Fruit fly (Drosophila melanogaster): ENCODE measurements around the gene eff.
A peak's percentile ranks its signal among the peaks of the same experiment; 100 is the strongest.

The eff gene

DNA sequence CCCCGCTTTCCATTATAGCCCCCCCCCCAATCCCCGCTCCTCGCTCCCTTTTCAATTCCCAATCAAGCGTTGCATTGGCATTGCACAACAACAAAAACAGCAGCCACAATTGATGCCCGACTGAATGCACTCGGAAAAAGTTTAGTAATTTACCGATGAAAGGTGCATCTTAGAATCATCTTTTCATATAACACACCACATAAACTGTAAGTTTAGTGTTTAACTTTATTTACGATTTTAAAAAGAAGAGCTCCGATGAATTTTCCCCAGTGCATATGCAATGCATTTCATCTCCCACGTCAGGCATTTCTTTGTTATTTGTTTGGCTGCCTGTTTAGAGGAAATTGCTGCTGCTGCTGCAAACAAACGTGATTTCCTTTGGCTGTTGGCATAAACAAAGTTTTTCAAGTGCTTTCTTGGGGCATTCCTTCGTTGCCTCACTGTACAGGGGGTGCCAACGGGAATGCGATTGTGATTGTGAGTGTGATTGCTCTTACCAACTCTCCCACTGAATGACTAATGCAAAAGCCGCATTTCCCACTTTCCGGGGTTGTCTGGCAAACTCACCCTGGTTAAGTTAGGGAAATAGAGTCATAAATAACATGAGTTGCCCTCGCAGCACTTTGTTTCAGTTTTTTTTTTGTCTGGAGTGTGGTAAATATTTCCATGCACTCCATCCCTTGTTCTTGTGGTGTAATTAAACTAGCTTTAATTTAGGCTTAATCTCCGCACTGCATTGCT lies 48.7 kb downstream of the eff start (continued):
- TF ChIP-seq Fer2 (tag; optimal IDR thresholded peaks at IDR 0.05) (no peak), Dfd (GFP tag; optimal IDR thresholded peaks at IDR 0.05) (no peak), CG10321 (GFP tag; IDR thresholded peaks at IDR 0.05) (no peak), Taf1 (GFP tag; IDR thresholded peaks at IDR 0.05) (no peak), ewg (GFP tag; optimal IDR thresholded peaks at IDR 0.05) (peak; percentile 61), E2f2 (GFP tag; IDR thresholded peaks at IDR 0.05) (peak; percentile 36; the same call in 1 of the 2 replicates), Lpt (GFP tag; optimal IDR thresholded peaks at IDR 0.05) (no peak), lilli (GFP tag; optimal IDR thresholded peaks at IDR 0.05) (peak; percentile 29), cato (GFP tag; optimal IDR thresholded peaks at IDR 0.05; ENCODE audit: borderline replicate concordance) (peak; percentile 30), tx (GFP tag; optimal IDR thresholded peaks at IDR 0.05) (no peak), hb (GFP tag; IDR thresholded peaks at IDR 0.05; ENCODE audit: partially characterized antibody) (no peak), CG8359 (GFP tag; optimal IDR thresholded peaks at IDR 0.05; ENCODE audit: borderline replicate concordance) (peak; percentile 29), eve (GFP tag; optimal IDR thresholded peaks at IDR 0.05) (peak in 1 of 2 experiments; percentile 42), CG13296 (GFP tag; optimal IDR thresholded peaks at IDR 0.05) (no peak), Nf-YA (GFP tag; IDR thresholded peaks at IDR 0.05) (peak; percentile 32; the same call in 1 of the 2 replicates), CG2712 (tag; optimal IDR thresholded peaks at IDR 0.05) (peak; percentile 89), CG2202 (tag; optimal IDR thresholded peaks at IDR 0.05) (peak; percentile 75), zfh1 (GFP tag; IDR thresholded peaks at IDR 0.05) (peak; percentile 91), CG12219 (GFP tag; optimal IDR thresholded peaks at IDR 0.05) (peak; percentile 67), az2 (GFP tag; optimal IDR thresholded peaks at IDR 0.05) (peak; percentile 68), CG8478 (optimal IDR thresholded peaks at IDR 0.05) (no peak), CG18011 (GFP tag; optimal IDR thresholded peaks at IDR 0.05) (no peak), hkb (optimal IDR thresholded peaks at IDR 0.05) (no peak), hkb (GFP tag; IDR thresholded peaks at IDR 0.05) (peak; percentile 56; the same call in 1 of the 2 replicates), Myb (GFP tag; optimal IDR thresholded peaks at IDR 0.05) (no peak), CG9876 (GFP tag; optimal IDR thresholded peaks at IDR 0.05) (peak; percentile 5), sens-2 (GFP tag; IDR thresholded peaks at IDR 0.05) (peak; percentile 41; the same call in 1 of the 2 replicates), CG11093 (GFP tag; IDR thresholded peaks at IDR 0.05) (0 out of 3 replicates have a peak, but pooled peaks have one; percentile 51), CG14860 (GFP tag; IDR thresholded peaks at IDR 0.05; ENCODE audit: partially characterized antibody) (no peak), Sry-δ (GFP tag; optimal IDR thresholded peaks at IDR 0.05) (peak; percentile 13), CG3065 (GFP tag; optimal IDR thresholded peaks at IDR 0.05) (no peak), CG10366 (GFP tag; IDR thresholded peaks at IDR 0.05) (peak; percentile 45; the same call in 1 of the 2 replicates), CG3163 (GFP tag; optimal IDR thresholded peaks at IDR 0.05) (no peak), Poxn (GFP tag; IDR thresholded peaks at IDR 0.05) (no peak), CoRest (tag; optimal IDR thresholded peaks at IDR 0.05) (peak; percentile 32), D19B (GFP tag; optimal IDR thresholded peaks at IDR 0.05) (no peak), aop (GFP tag; IDR thresholded peaks at IDR 0.05) (no peak; the same call in 1 of the 2 replicates), btn (GFP tag; optimal IDR thresholded peaks at IDR 0.05) (peak; percentile 61), Sry-β (GFP tag; optimal IDR thresholded peaks at IDR 0.05) (peak; percentile 43), shn (GFP tag; optimal IDR thresholded peaks at IDR 0.05) (peak; percentile 50), CG9817 (tag; optimal IDR thresholded peaks at IDR 0.05) (no peak), lab (GFP tag; optimal IDR thresholded peaks at IDR 0.05) (peak; percentile 58), CG1024 (GFP tag; IDR thresholded peaks at IDR 0.05) (peak; percentile 84), pzg (GFP tag; optimal IDR thresholded peaks at IDR 0.05) (no peak), CG33557 (GFP tag; optimal IDR thresholded peaks at IDR 0.05) (peak; percentile 64), Vsx1 (GFP tag; optimal IDR thresholded peaks at IDR 0.05) (no peak), CG10209 (GFP tag; optimal IDR thresholded peaks at IDR 0.05) (peak; percentile 27), yki (optimal IDR thresholded peaks at IDR 0.05) (no peak), BEAF-32 (GFP tag; optimal IDR thresholded peaks at IDR 0.05) (no peak), CG30020 (tag; optimal IDR thresholded peaks at IDR 0.05) (peak; percentile 16)

Measured in whole organism, embryonic.